Worm (Caenorhabditis elegans) whole organism, young adult: ENCODE measurements around the gene F09E5.12.

Experiments used
- B0035.1 ChIP-seq: sonication (generic microtip); optimal IDR thresholded peaks from 2 replicates; lab custom pipeline; 2016; ENCODE audit warnings: missing genetic modification characterization, mild to moderate bottlenecking, missing compliant biosample characterization, missing genotype, missing genetic modification reagents
- B0261.1 ChIP-seq: sonication (generic microtip); optimal IDR thresholded peaks from 2 replicates; lab custom pipeline; 2016; ENCODE audit warnings: mild to moderate bottlenecking, missing genetic modification characterization, moderate library complexity, missing compliant biosample characterization
- C17E4.6 ChIP-seq: fragments of 200-800 bp; sonication (Bioruptor generic); IDR thresholded peaks from 2 replicates; pipeline ENCODE4 v1.3.6; 2022; ENCODE audit warnings: missing genetic modification reagents, missing genetic modification characterization, missing compliant biosample characterization
- F22D6.2 ChIP-seq: sonication (generic microtip); optimal IDR thresholded peaks from 2 replicates; lab custom pipeline; 2016; ENCODE audit warnings: mild to moderate bottlenecking, missing genetic modification characterization, missing compliant biosample characterization
- F23B12.7 ChIP-seq: sonication (generic microtip); optimal IDR thresholded peaks from 2 replicates; lab custom pipeline; 2017; ENCODE audit warnings: missing genetic modification characterization, mild to moderate bottlenecking, missing compliant biosample characterization, antibody characterized with exemption, moderate library complexity; ENCODE audit not compliant: insufficient read depth
- F37B4.10 ChIP-seq: fragments of 200-800 bp; sonication (Bioruptor generic); IDR thresholded peaks from 2 replicates; pipeline ENCODE4 v1.3.6; 2022; ENCODE audit warnings: missing genetic modification characterization, missing compliant biosample characterization
- F49E8.2 ChIP-seq: sonication (generic microtip); optimal IDR thresholded peaks from 3 replicates; lab custom pipeline; 2017; ENCODE audit warnings: missing genetic modification characterization, mild to moderate bottlenecking, missing compliant biosample characterization, antibody characterized with exemption, moderate library complexity; ENCODE audit not compliant: insufficient read depth
- K11D2.4 ChIP-seq: fragments of 200-800 bp; sonication (Bioruptor generic); IDR thresholded peaks from 2 replicates; pipeline ENCODE4 v1.3.6; 2022; ENCODE audit warnings: missing genetic modification reagents, missing genetic modification characterization, missing compliant biosample characterization
- K12H6.12 ChIP-seq: fragments of 200-800 bp; sonication (Bioruptor generic); optimal IDR thresholded peaks from 2 replicates; lab custom pipeline; 2018; ENCODE audit warnings: mild to moderate bottlenecking, missing genetic modification characterization, missing compliant biosample characterization
- Y53G8AR.9 ChIP-seq: fragments of 200-800 bp; sonication (Bioruptor generic); conservative IDR thresholded peaks from 2 replicates; pipeline ENCODE4 v1.3.6; 2022; ENCODE audit warnings: missing genetic modification reagents, missing genetic modification characterization, missing compliant biosample characterization
- Y67H2A.10 ChIP-seq: fragments of 200-800 bp; sonication (Bioruptor generic); conservative IDR thresholded peaks from 2 replicates; pipeline ENCODE4 v1.3.6; 2022; ENCODE audit warnings: missing genetic modification reagents, missing genetic modification characterization, missing compliant biosample characterization
- Y95B8A.8 ChIP-seq: fragments of 200-800 bp; sonication (Bioruptor generic); IDR thresholded peaks from 2 replicates; pipeline ENCODE4 v1.3.6; 2022; ENCODE audit warnings: missing genetic modification reagents, missing genetic modification characterization, missing compliant biosample characterization
- akir-1 ChIP-seq: fragments of 200-800 bp; sonication (Bioruptor generic); optimal IDR thresholded peaks from 2 replicates; lab custom pipeline; 2018; ENCODE audit warnings: mild to moderate bottlenecking, missing genetic modification characterization, moderate library complexity, missing compliant biosample characterization
- aptf-2 ChIP-seq: fragments of 200-800 bp; sonication (Bioruptor generic); conservative IDR thresholded peaks from 2 replicates; pipeline ENCODE4 v1.3.6; 2022; ENCODE audit warnings: missing genetic modification reagents, missing genetic modification characterization, missing compliant biosample characterization
- aptf-3 ChIP-seq: fragments of 200-800 bp; sonication (Bioruptor generic); IDR thresholded peaks from 2 replicates; pipeline ENCODE4 v1.3.6; 2022; ENCODE audit warnings: missing genetic modification characterization, missing compliant biosample characterization
- athp-1 ChIP-seq: sonication (generic microtip); optimal IDR thresholded peaks from 2 replicates; lab custom pipeline; 2017; ENCODE audit warnings: mild to moderate bottlenecking, missing genetic modification characterization, missing compliant biosample characterization
- attf-5 ChIP-seq: fragments of 200-800 bp; sonication (Bioruptor generic); optimal IDR thresholded peaks from 2 replicates; lab custom pipeline; 2018; ENCODE audit warnings: mild to moderate bottlenecking, missing genetic modification characterization, missing compliant biosample characterization
- bed-1 ChIP-seq: fragments of 200-800 bp; sonication (Bioruptor generic); IDR thresholded peaks from 2 replicates; pipeline ENCODE4 v1.3.6; 2022; ENCODE audit warnings: missing genetic modification reagents, missing genetic modification characterization, missing compliant biosample characterization
- cebp-2 ChIP-seq: fragments of 200-800 bp; sonication (Bioruptor generic); IDR thresholded peaks from 2 replicates; pipeline ENCODE4 v1.3.6; 2022; ENCODE audit warnings: missing genetic modification characterization, missing compliant biosample characterization
- ceh-27 ChIP-seq: fragments of 200-800 bp; sonication (Bioruptor generic); optimal IDR thresholded peaks from 2 replicates; lab custom pipeline; 2018; ENCODE audit warnings: mild to moderate bottlenecking, missing genetic modification characterization, moderate library complexity, missing compliant biosample characterization
- dox-1 ChIP-seq: fragments of 200-800 bp; sonication (Bioruptor generic); IDR thresholded peaks from 2 replicates; pipeline ENCODE4 v1.3.6; 2022; ENCODE audit warnings: missing genetic modification reagents, missing genetic modification characterization, missing compliant biosample characterization
- dpff-1 ChIP-seq: sonication (generic microtip); optimal IDR thresholded peaks from 2 replicates; lab custom pipeline; 2017; ENCODE audit warnings: mild to moderate bottlenecking, missing genetic modification characterization, missing compliant biosample characterization
- efl-1 ChIP-seq: fragments of 150-350 bp; optimal IDR thresholded peaks from 2 replicates; lab custom pipeline; 2014; ENCODE audit warnings: missing biosample characterization, missing genetic modification reagents, missing genetic modification characterization
- egl-18 ChIP-seq: fragments of 200-800 bp; sonication (Bioruptor generic); IDR thresholded peaks from 2 replicates; pipeline ENCODE4 v1.3.6; 2022; ENCODE audit warnings: missing genetic modification reagents, missing genetic modification characterization, missing compliant biosample characterization
- ekl-4 ChIP-seq: fragments of 200-800 bp; sonication (Bioruptor generic); IDR thresholded peaks from 2 replicates; pipeline ENCODE4 v1.3.6; 2022; ENCODE audit warnings: missing genetic modification reagents, missing genetic modification characterization, missing compliant biosample characterization
- ets-4 ChIP-seq: fragments of 200-800 bp; sonication (Bioruptor generic); optimal IDR thresholded peaks from 2 replicates; lab custom pipeline; 2018; ENCODE audit warnings: mild to moderate bottlenecking, missing genetic modification characterization, missing compliant biosample characterization
- fkh-3 ChIP-seq: sonication (generic microtip); optimal IDR thresholded peaks from 2 replicates; lab custom pipeline; 2016; ENCODE audit warnings: mild to moderate bottlenecking, missing genetic modification characterization, missing compliant biosample characterization
- gei-17 ChIP-seq: fragments of 200-800 bp; sonication (Bioruptor generic); optimal IDR thresholded peaks from 2 replicates; lab custom pipeline; 2018; ENCODE audit warnings: mild to moderate bottlenecking, missing genetic modification characterization, missing compliant biosample characterization
- hlh-26 ChIP-seq: fragments of 200-800 bp; sonication (Bioruptor generic); conservative IDR thresholded peaks from 2 replicates; pipeline ENCODE4 v1.3.6; 2022; ENCODE audit warnings: missing genetic modification reagents, missing genetic modification characterization, missing compliant biosample characterization
- hmg-1.2 ChIP-seq: fragments of 200-800 bp; sonication (Bioruptor generic); IDR thresholded peaks from 2 replicates; pipeline ENCODE4 v1.3.6; 2022; ENCODE audit warnings: missing genetic modification reagents, missing genetic modification characterization, missing compliant biosample characterization
- hrde-1 ChIP-seq: sonication (generic microtip); optimal IDR thresholded peaks from 2 replicates; lab custom pipeline; 2016; ENCODE audit warnings: missing genetic modification characterization, mild to moderate bottlenecking, missing compliant biosample characterization, moderate library complexity, missing genotype, missing genetic modification reagents, borderline replicate concordance
- let-526 ChIP-seq: fragments of 200-800 bp; sonication (Bioruptor generic); IDR thresholded peaks from 2 replicates; pipeline ENCODE4 v1.3.6; 2022; ENCODE audit warnings: missing genetic modification reagents, missing genetic modification characterization, missing compliant biosample characterization
- lin-26 ChIP-seq: fragments of 200-800 bp; sonication (Bioruptor generic); IDR thresholded peaks from 2 replicates; pipeline ENCODE4 v1.3.6; 2022; ENCODE audit warnings: missing genetic modification reagents, missing genetic modification characterization, missing compliant biosample characterization
- lin-35 ChIP-seq, 3 experiments: fragments of 150-350 bp in 2 of 3; sonication (generic microtip) in 1 of 3; optimal IDR thresholded peaks; 2 replicates each; lab custom pipeline; 2014 to 2018; ENCODE audit warnings: missing biosample characterization in 3 of 3, missing genetic modification characterization in 3 of 3, missing genetic modification reagents in 3 of 3
- lsy-27 ChIP-seq: sonication (generic microtip); optimal IDR thresholded peaks from 2 replicates; lab custom pipeline; 2017; ENCODE audit warnings: missing genetic modification characterization, mild to moderate bottlenecking, missing compliant biosample characterization, antibody characterized with exemption, missing genotype, borderline replicate concordance; ENCODE audit not compliant: insufficient read depth
- madf-10 ChIP-seq: sonication (generic microtip); optimal IDR thresholded peaks from 2 replicates; lab custom pipeline; 2016; ENCODE audit warnings: mild to moderate bottlenecking, missing genetic modification characterization, missing compliant biosample characterization
- mcd-1 ChIP-seq: fragments of 200-800 bp; sonication (Bioruptor generic); IDR thresholded peaks from 2 replicates; pipeline ENCODE4 v1.3.6; 2022; ENCODE audit warnings: missing genetic modification reagents, missing genetic modification characterization, missing compliant biosample characterization
- mes-4 ChIP-seq: sonication (generic microtip); optimal IDR thresholded peaks from 2 replicates; lab custom pipeline; 2016; ENCODE audit warnings: missing genotype, missing genetic modification characterization, missing compliant biosample characterization
- mxl-1 ChIP-seq: sonication (generic microtip); optimal IDR thresholded peaks from 2 replicates; lab custom pipeline; 2016; ENCODE audit warnings: missing genetic modification characterization, missing compliant biosample characterization
- rcor-1 ChIP-seq: fragments of 200-800 bp; sonication (Bioruptor generic); IDR thresholded peaks from 2 replicates; pipeline ENCODE4 v1.3.6; 2022; ENCODE audit warnings: missing genetic modification reagents, missing genetic modification characterization, missing compliant biosample characterization
- repo-1 ChIP-seq: sonication (generic microtip); optimal IDR thresholded peaks from 2 replicates; lab custom pipeline; 2017; ENCODE audit warnings: mild to moderate bottlenecking, missing genetic modification characterization, missing compliant biosample characterization
- sea-2 ChIP-seq: fragments of 200-800 bp; sonication (Bioruptor generic); IDR thresholded peaks from 2 replicates; pipeline ENCODE4 v1.3.6; 2022; ENCODE audit warnings: missing genetic modification characterization, missing compliant biosample characterization
- somi-1 ChIP-seq: fragments of 200-800 bp; sonication (Bioruptor generic); optimal IDR thresholded peaks from 2 replicates; lab custom pipeline; 2018; ENCODE audit warnings: mild to moderate bottlenecking, missing genetic modification characterization, missing compliant biosample characterization
- sptf-2 ChIP-seq: fragments of 200-800 bp; sonication (Bioruptor generic); optimal IDR thresholded peaks from 2 replicates; lab custom pipeline; 2018; ENCODE audit warnings: mild to moderate bottlenecking, missing genetic modification characterization, missing compliant biosample characterization
- tbx-9 ChIP-seq: sonication (generic microtip); optimal IDR thresholded peaks from 2 replicates; lab custom pipeline; 2016; ENCODE audit warnings: borderline replicate concordance, missing genetic modification characterization, inconsistent platforms, missing compliant biosample characterization
- xnd-1 ChIP-seq: sonication (generic microtip); optimal IDR thresholded peaks from 2 replicates; lab custom pipeline; 2016; ENCODE audit warnings: missing genotype, missing genetic modification reagents, missing genetic modification characterization, missing compliant biosample characterization

F09E5.12 gene

ce11 chrII:5373275-5374047 is 2.9 kb upstream of the F09E5.12 start, which contains the start of the genes agt-2 and F09E5.3:
TSS of gene agt-2 (minus strand) at chrII:5373827.
TSS of gene F09E5.3 (plus strand) at chrII:5373997.
- TF ChIP-seq aptf-3 (GFP tag; lab: Robert Waterston, UW) (no peak), gei-17 (GFP tag; lab: Kevin White, UChicago) (no peak), F49E8.2 (tag; lab: Kevin White, UChicago) (no peak), lin-35 (GFP tag; optimal IDR thresholded peaks at IDR 0.05; lab: Kevin White, UChicago) (peak in 2 of 3 experiments; percentile 72 to 91), F22D6.2 (tag; lab: Kevin White, UChicago) (peak; percentile 5), hrde-1 (tag; lab: Kevin White, UChicago) (no peak), dpff-1 (tag; lab: Kevin White, UChicago) (no peak), Y53G8AR.9 (GFP tag; lab: Robert Waterston, UW) (peak; percentile 86), sptf-2 (GFP tag; lab: Kevin White, UChicago) (no peak), F37B4.10 (GFP tag; lab: Robert Waterston, UW) (no peak), lsy-27 (tag; lab: Kevin White, UChicago) (no peak), xnd-1 (no peak), B0261.1 (tag; lab: Kevin White, UChicago) (no peak), B0035.1 (no peak), bed-1 (GFP tag; lab: Robert Waterston, UW) (no peak), tbx-9 (no peak), C17E4.6 (GFP tag; lab: Robert Waterston, UW) (peak; percentile 58; the same call in 1 of the 2 replicates), mcd-1 (GFP tag; lab: Robert Waterston, UW) (peak; percentile 82), egl-18 (no peak), ceh-27 (peak; percentile 80), hlh-26 (GFP tag; lab: Robert Waterston, UW) (no peak), attf-5 (GFP tag; lab: Kevin White, UChicago) (peak; percentile 92), athp-1 (tag; lab: Kevin White, UChicago) (peak; percentile 37), F23B12.7 (tag; lab: Kevin White, UChicago) (peak; percentile 13), mes-4 (tag; lab: Kevin White, UChicago) (no peak), mxl-1 (tag; lab: Kevin White, UChicago) (no peak), ekl-4 (peak; percentile 91), somi-1 (GFP tag; lab: Kevin White, UChicago) (peak; percentile 19), akir-1 (GFP tag; lab: Kevin White, UChicago) (no peak), ets-4 (peak; percentile 12), hmg-1.2 (peak; percentile 78), let-526 (GFP tag; lab: Robert Waterston, UW) (no peak), fkh-3 (no peak), dox-1 (GFP tag; lab: Robert Waterston, UW) (peak; percentile 84), aptf-2 (GFP tag; lab: Robert Waterston, UW) (no peak), sea-2 (GFP tag; lab: Robert Waterston, UW) (no peak), repo-1 (tag; lab: Kevin White, UChicago) (peak; percentile 56), K12H6.12 (tag; lab: Kevin White, UChicago) (peak; percentile 75), Y67H2A.10 (no peak), Y95B8A.8 (GFP tag; lab: Robert Waterston, UW) (no peak), lin-26 (peak; percentile 55; the same call in 1 of the 2 replicates), K11D2.4 (peak; percentile 83), efl-1 (GFP tag; lab: Kevin White, UChicago) (peak; percentile 40), rcor-1 (GFP tag; lab: Robert Waterston, UW) (peak; percentile 91), cebp-2 (no peak), madf-10 (peak; percentile 49)
